Worm (Caenorhabditis elegans): Measurements from ENCODE around the gene nhx-2.
A peak's percentile ranks its signal among the peaks of the same experiment; 100 is the strongest.

The nhx-2 gene

DNA sequence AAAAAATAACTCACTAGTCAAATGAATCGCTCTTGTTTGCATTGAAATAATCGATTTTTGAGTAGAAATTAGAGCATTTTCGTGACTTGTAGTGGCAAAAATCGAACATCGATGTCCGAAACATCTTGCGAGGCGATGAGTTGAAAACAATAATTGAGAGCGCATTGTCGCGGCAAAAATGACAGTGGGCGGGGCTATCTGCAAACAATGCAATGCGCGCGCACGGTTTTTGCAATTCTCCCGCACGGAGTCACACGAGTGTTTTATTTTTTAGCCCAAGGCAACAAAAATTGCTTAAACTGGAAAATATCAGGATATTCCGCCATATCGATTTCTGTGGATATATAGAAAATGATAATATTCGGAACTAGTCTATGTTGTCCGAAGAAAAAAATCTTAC, 14.8 kb upstream of the nhx-2 start, which contains the start of gene B0495.9:
Gene B0495.9 (minus strand): TSS at position 171 of the 400 bp plus-strand sequence.
- TF ChIP-seq ztf-23 (GFP tag; IDR thresholded peaks at IDR 0.05) (peak; percentile 93), ref-1 (GFP tag; conservative IDR thresholded peaks at IDR 0.05) (peak; percentile 58; the same call in 1 of the 2 replicates), med-1 (GFP tag; optimal IDR thresholded peaks at IDR 0.05; ENCODE audit: insufficient read depth) (peak; percentile 97), flt-1 (GFP tag; IDR thresholded peaks at IDR 0.05) (peak; percentile 95), cog-1 (tag; optimal IDR thresholded peaks at IDR 0.05) (peak; percentile 76), T22C8.4 (GFP tag; IDR thresholded peaks at IDR 0.05) (peak; percentile 77), klf-2 (GFP tag; conservative IDR thresholded peaks at IDR 0.05) (peak; percentile 88), tab-1 (GFP tag; IDR thresholded peaks at IDR 0.05) (peak; percentile 91), ztf-29 (GFP tag; IDR thresholded peaks at IDR 0.05) (peak; percentile 79)

DNA sequence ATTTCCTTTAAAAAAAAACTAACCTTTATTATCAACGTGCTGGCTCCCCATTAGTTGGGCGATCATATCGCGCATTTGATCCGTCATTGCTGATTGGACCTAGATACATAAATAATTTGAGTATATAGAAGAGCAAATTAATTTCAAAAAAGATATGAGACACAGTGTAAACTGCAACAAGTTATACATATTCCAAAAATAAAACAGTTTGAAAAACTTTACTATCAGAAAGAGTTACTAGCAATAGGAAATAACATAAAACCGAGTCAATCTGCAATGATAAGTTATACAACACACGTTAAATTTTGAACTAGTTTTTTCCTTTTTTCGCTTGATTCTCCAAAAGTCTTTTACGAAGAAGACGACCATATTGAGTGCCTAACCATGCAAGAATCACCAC, 13.6 kb upstream of the nhx-2 start, which contains the start of gene luc-7L:
Gene luc-7L (minus strand): TSS at position 101 of the 400 bp plus-strand sequence.
- TF ChIP-seq flt-1 (GFP tag; IDR thresholded peaks at IDR 0.05) (no peak), cog-1 (tag; optimal IDR thresholded peaks at IDR 0.05) (no peak), ref-1 (GFP tag; conservative IDR thresholded peaks at IDR 0.05) (no peak), klf-2 (GFP tag; conservative IDR thresholded peaks at IDR 0.05) (no peak), ztf-29 (GFP tag; IDR thresholded peaks at IDR 0.05) (no peak), T22C8.4 (GFP tag; IDR thresholded peaks at IDR 0.05) (no peak), ztf-23 (GFP tag; IDR thresholded peaks at IDR 0.05) (no peak), tab-1 (GFP tag; IDR thresholded peaks at IDR 0.05) (no peak), med-1 (GFP tag; optimal IDR thresholded peaks at IDR 0.05; ENCODE audit: insufficient read depth) (no peak)

DNA sequence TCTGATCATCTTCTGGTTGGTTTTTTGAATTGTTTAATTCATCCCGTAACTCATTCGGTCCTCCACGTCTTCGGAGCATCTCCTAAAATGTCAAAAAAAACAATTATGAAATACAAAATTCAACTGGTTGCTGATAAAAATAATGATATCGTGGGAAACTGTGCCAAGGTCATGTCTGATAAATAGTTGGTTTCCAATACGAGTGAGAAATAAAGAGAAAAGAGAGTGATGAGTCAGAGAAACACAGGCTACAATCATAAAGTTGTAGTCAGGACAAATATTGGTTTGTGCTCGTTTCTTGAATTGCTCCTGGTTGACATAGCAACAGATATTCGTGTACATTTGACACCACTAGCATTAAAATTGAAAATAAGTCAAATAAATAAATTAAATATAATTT, 11.4 kb upstream of the nhx-2 start, which contains the start of gene B0495.7:
Gene B0495.7 (minus strand): TSS at position 82 of the 400 bp plus-strand sequence.
- TF ChIP-seq tab-1 (GFP tag; IDR thresholded peaks at IDR 0.05): no peak
- no peak for TF ChIP-seq flt-1 (GFP tag; IDR thresholded peaks at IDR 0.05)
- TF ChIP-seq klf-2 (GFP tag; conservative IDR thresholded peaks at IDR 0.05): no peak
- no peak for TF ChIP-seq cog-1 (tag; optimal IDR thresholded peaks at IDR 0.05)

DNA sequence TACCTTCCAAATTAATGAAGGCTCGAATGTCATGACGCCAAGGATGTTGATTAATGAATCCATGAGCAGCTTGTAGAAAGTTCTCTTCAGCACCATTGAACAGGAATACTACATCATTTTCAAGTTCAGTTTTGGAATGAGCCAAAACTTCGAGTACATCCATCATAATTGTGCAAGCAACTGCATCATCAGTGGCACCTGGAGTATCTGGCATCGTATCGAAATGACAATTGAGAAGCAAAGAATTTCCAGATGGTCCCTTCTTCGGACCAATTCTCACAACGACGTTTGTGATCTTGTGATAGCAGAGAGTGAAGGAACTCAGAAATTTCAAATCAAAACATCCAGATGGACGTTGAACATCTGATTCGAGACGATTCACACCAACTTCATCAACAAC, 10.6 kb upstream of the nhx-2 start:
- TF ChIP-seq tab-1 (GFP tag; IDR thresholded peaks at IDR 0.05): no peak
- no peak for TF ChIP-seq klf-2 (GFP tag; conservative IDR thresholded peaks at IDR 0.05)
- TF ChIP-seq ztf-29 (GFP tag; IDR thresholded peaks at IDR 0.05): no peak
- TF ChIP-seq T22C8.4 (GFP tag; IDR thresholded peaks at IDR 0.05): no peak
- no peak for TF ChIP-seq ref-1 (GFP tag; conservative IDR thresholded peaks at IDR 0.05)
- TF ChIP-seq ztf-23 (GFP tag; IDR thresholded peaks at IDR 0.05): no peak
- TF ChIP-seq cog-1 (tag; optimal IDR thresholded peaks at IDR 0.05): no peak
- no peak for TF ChIP-seq flt-1 (GFP tag; IDR thresholded peaks at IDR 0.05)
- TF ChIP-seq med-1 (GFP tag; optimal IDR thresholded peaks at IDR 0.05; ENCODE audit: insufficient read depth): no peak

DNA sequence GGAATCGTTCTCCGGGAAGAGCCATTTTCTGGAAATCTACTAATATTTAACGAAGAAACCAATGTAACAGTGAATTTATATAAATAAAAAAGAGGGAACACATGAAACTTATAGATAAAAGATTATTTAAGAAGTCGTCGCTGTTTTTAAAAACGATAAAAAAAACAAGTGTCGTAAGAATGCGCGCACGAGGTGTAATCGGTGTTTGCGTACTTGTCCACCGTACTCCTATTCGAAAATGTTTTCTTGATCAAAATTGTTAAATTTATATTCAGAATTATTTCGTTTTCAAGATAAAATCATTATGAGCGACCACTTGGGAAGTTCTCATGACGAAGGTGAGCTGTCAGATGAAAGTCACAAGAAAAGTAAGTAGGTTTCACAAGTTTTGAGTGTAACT, 5.3 kb upstream of the nhx-2 start, which contains the start of the genes moa-2 and cdk-11.1:
Gene moa-2 (minus strand): TSS at position 25 of the 400 bp plus-strand sequence.
Gene cdk-11.1 (plus strand): TSS at position 227 of the 400 bp plus-strand sequence.
- TF ChIP-seq klf-2 (GFP tag; conservative IDR thresholded peaks at IDR 0.05) (no peak), flt-1 (GFP tag; IDR thresholded peaks at IDR 0.05) (no peak), ztf-29 (GFP tag; IDR thresholded peaks at IDR 0.05) (no peak), cog-1 (tag; optimal IDR thresholded peaks at IDR 0.05) (no peak), ztf-23 (GFP tag; IDR thresholded peaks at IDR 0.05) (no peak), T22C8.4 (GFP tag; IDR thresholded peaks at IDR 0.05) (no peak), med-1 (GFP tag; optimal IDR thresholded peaks at IDR 0.05; ENCODE audit: insufficient read depth) (no peak)

- no peak for TF ChIP-seq ztf-23 (GFP tag; IDR thresholded peaks at IDR 0.05)
- TF ChIP-seq ref-1 (GFP tag; conservative IDR thresholded peaks at IDR 0.05): no peak
- no peak for TF ChIP-seq med-1 (GFP tag; optimal IDR thresholded peaks at IDR 0.05; ENCODE audit: insufficient read depth)
- TF ChIP-seq flt-1 (GFP tag; IDR thresholded peaks at IDR 0.05): no peak
- TF ChIP-seq tab-1 (GFP tag; IDR thresholded peaks at IDR 0.05): no peak
Observed at ce11 chrII:7698406-7698805, 4.6 kb upstream of the nhx-2 start, which contains the start of gene B0495.5. Gene B0495.5 (minus strand): TSS chrII:7698506.

- TF ChIP-seq cog-1 (tag; optimal IDR thresholded peaks at IDR 0.05) (no peak), flt-1 (GFP tag; IDR thresholded peaks at IDR 0.05) (no peak), tab-1 (GFP tag; IDR thresholded peaks at IDR 0.05) (no peak), klf-2 (GFP tag; conservative IDR thresholded peaks at IDR 0.05) (no peak), T22C8.4 (GFP tag; IDR thresholded peaks at IDR 0.05) (no peak), ztf-23 (GFP tag; IDR thresholded peaks at IDR 0.05) (no peak), med-1 (GFP tag; optimal IDR thresholded peaks at IDR 0.05; ENCODE audit: insufficient read depth) (no peak), ref-1 (GFP tag; conservative IDR thresholded peaks at IDR 0.05) (no peak), ztf-29 (GFP tag; IDR thresholded peaks at IDR 0.05) (no peak)
Observed at ce11 chrII:7697156-7697555, 3.4 kb upstream of the nhx-2 start.

DNA sequence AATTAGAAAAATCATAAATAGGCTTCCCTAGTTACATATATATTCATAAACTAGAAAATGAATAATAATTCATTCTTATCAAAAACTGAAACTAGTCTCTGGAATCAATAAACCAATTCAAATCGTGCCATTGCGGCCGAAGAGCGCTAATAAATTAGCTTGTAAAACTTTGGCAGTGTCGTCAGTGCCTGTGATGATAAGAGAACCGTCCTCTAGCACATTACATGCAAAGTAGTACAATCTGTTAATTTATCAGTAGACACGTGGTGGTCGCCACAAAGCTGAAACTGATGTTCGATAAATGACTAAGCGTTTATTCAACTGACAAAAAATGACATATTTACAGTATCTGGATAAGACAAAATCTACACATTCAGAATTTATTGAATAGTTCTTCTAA, 1.9 kb upstream of the nhx-2 start:
- TF ChIP-seq ztf-23 (GFP tag; IDR thresholded peaks at IDR 0.05) (no peak), flt-1 (GFP tag; IDR thresholded peaks at IDR 0.05) (no peak), klf-2 (GFP tag; conservative IDR thresholded peaks at IDR 0.05) (no peak), ztf-29 (GFP tag; IDR thresholded peaks at IDR 0.05) (no peak), tab-1 (GFP tag; IDR thresholded peaks at IDR 0.05) (no peak), cog-1 (tag; optimal IDR thresholded peaks at IDR 0.05) (no peak), T22C8.4 (GFP tag; IDR thresholded peaks at IDR 0.05) (no peak), ref-1 (GFP tag; conservative IDR thresholded peaks at IDR 0.05) (no peak), med-1 (GFP tag; optimal IDR thresholded peaks at IDR 0.05; ENCODE audit: insufficient read depth) (no peak)

DNA sequence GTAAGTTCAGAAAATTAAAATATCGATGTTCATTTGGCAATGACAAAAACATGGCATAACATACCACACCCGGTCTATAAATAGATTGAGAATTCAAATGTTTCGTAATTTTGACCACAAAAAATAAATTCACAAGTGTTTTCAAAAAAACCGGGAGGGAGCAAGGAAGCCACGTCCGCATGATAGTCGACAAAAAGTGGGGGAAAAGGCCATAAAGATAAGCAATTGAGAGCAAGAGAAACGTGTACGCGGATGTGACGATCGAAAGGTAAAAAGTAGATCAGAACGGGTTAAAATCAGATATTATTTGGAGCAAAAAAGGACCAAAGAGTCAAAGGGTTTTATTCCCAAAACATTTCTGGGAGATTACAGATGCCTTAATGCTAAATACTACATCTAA, 988 bp upstream of the nhx-2 start:
- TF ChIP-seq med-1 (GFP tag; optimal IDR thresholded peaks at IDR 0.05; ENCODE audit: insufficient read depth): no peak
- no peak for TF ChIP-seq ref-1 (GFP tag; conservative IDR thresholded peaks at IDR 0.05)
- TF ChIP-seq klf-2 (GFP tag; conservative IDR thresholded peaks at IDR 0.05): no peak
- no peak for TF ChIP-seq cog-1 (tag; optimal IDR thresholded peaks at IDR 0.05)
- TF ChIP-seq tab-1 (GFP tag; IDR thresholded peaks at IDR 0.05): no peak
- TF ChIP-seq T22C8.4 (GFP tag; IDR thresholded peaks at IDR 0.05): no peak
- TF ChIP-seq flt-1 (GFP tag; IDR thresholded peaks at IDR 0.05): no peak
- TF ChIP-seq ztf-23 (GFP tag; IDR thresholded peaks at IDR 0.05): no peak
- TF ChIP-seq ztf-29 (GFP tag; IDR thresholded peaks at IDR 0.05): no peak

DNA sequence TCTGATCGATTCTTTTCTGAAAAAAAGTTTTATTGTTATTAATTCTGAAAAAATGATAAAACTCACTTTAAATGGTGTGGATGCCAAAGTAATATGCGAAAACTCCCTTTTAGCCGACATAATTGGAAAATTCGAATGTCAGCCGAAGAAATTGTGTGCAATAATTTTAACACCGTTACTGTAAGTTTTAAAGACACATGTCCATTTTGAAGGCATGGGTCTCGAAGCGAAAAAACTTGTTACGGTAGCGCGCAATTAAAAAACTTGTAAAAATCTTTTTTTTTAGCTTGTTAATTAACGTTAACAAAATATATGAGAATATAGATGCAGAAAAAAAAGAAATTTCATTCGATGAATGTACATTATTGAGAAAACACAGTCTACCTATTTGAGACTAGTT, 3.4 kb downstream of the nhx-2 start, which contains the start of gene pid-1:
Gene pid-1 (minus strand): TSS at position 173 of the 400 bp plus-strand sequence.
- TF ChIP-seq ztf-29 (GFP tag; IDR thresholded peaks at IDR 0.05): no peak
- TF ChIP-seq ztf-23 (GFP tag; IDR thresholded peaks at IDR 0.05): no peak
- TF ChIP-seq flt-1 (GFP tag; IDR thresholded peaks at IDR 0.05): no peak
- no peak for TF ChIP-seq klf-2 (GFP tag; conservative IDR thresholded peaks at IDR 0.05)
- no peak for TF ChIP-seq ref-1 (GFP tag; conservative IDR thresholded peaks at IDR 0.05)
- no peak for TF ChIP-seq tab-1 (GFP tag; IDR thresholded peaks at IDR 0.05)
- TF ChIP-seq cog-1 (tag; optimal IDR thresholded peaks at IDR 0.05): no peak
- no peak for TF ChIP-seq med-1 (GFP tag; optimal IDR thresholded peaks at IDR 0.05; ENCODE audit: insufficient read depth)
- no peak for TF ChIP-seq T22C8.4 (GFP tag; IDR thresholded peaks at IDR 0.05)
